Fruit fly (Drosophila melanogaster) whole organism: ENCODE results near the gene Ndae1.
A peak's percentile ranks its signal among the peaks of the same experiment; 100 is the strongest.

Experiments
- CG8478 ChIP-seq: fragments of >200 bp; optimal IDR thresholded peaks from 2 replicates; lab custom pipeline; 2018; ENCODE audit warnings: inconsistent platforms
- Dll ChIP-seq: fragments of >200 bp; optimal IDR thresholded peaks from 2 replicates; lab custom pipeline; 2017
- pan ChIP-seq: fragments of >200 bp; optimal IDR thresholded peaks from 2 replicates; lab custom pipeline; 2017
- psq ChIP-seq: fragments of >200 bp; optimal IDR thresholded peaks from 2 replicates; lab custom pipeline; 2017
- usp ChIP-seq: fragments of >200 bp; optimal IDR thresholded peaks from 2 replicates; lab custom pipeline; 2017; ENCODE audit warnings: missing biosample characterization, missing genetic modification characterization, mixed read lengths

dm6 chr2L:7188530-7188996 is 60.6 kb downstream of the Ndae1 start:
- no peak for TF ChIP-seq pan (lab: Kevin White, UChicago)
- peak; percentile 91 for TF ChIP-seq Dll (lab: Kevin White, UChicago)
- TF ChIP-seq CG8478, result no peak
- no peak for TF ChIP-seq psq (lab: Kevin White, UChicago)
- no peak for TF ChIP-seq usp
